Fruit fly (Drosophila melanogaster): ENCODE data around the gene ND-51.

Gene ND-51

DNA sequence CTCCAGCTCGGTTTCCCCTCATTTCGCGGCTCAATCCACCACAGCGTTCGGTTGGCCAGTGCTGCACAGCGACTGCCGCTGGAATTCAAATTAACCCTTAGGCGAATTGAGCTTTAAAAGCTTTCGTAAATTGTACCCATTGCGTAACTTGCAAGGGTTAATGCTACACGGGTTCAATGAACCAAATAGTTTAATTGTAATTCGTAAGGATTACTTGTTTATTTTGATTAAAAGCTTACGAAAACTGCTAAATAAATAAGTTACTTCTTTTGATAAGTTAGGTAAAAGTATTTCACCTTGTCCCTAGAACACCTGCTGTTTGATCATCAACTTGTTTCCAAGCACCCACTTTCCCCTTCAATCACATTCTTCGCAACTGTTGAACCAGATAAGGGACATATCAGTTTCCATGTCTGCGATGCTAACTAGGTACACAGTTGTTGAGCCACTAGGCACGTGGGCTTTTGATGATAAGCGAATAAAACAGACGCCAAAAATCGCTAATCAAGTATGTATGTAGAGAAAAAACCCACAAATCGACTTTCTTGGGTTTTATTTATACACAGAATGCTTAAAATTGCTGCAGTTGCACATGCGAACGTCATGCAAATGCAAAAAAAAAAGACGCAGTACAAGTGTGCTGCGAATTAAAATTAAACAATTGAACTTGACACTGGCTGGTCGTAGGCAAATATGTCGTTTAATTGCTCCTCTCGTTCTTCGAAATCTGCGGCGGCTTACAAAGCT lies 16.4 kb downstream of the ND-51 start, which contains the start of gene Pfas (continued):
- no peak for TF ChIP-seq Eip74EF (GFP tag; optimal IDR thresholded peaks at IDR 0.05)
- peak; percentile 22 for TF ChIP-seq nerfin-1 (tag; optimal IDR thresholded peaks at IDR 0.05)
- TF ChIP-seq sd (tag; optimal IDR thresholded peaks at IDR 0.05): peak; percentile 90
- no peak for TF ChIP-seq Awh (GFP tag; IDR thresholded peaks at IDR 0.05)
- peak; percentile 54; the same call in 1 of the 2 replicates for TF ChIP-seq NFAT (GFP tag; IDR thresholded peaks at IDR 0.05)
- no peak for TF ChIP-seq CG6813 (GFP tag; optimal IDR thresholded peaks at IDR 0.05)
- TF ChIP-seq p53 (GFP tag; optimal IDR thresholded peaks at IDR 0.05): no peak
- TF ChIP-seq CG30403 (GFP tag; optimal IDR thresholded peaks at IDR 0.05): peak; percentile 66
- peak; percentile 63 for TF ChIP-seq grau (tag; optimal IDR thresholded peaks at IDR 0.05)
- TF ChIP-seq CG4617 (GFP tag; optimal IDR thresholded peaks at IDR 0.05; ENCODE audit: borderline replicate concordance): no peak
- no peak for TF ChIP-seq wor (GFP tag; IDR thresholded peaks at IDR 0.05)
- peak; percentile 81 for TF ChIP-seq Dp (GFP tag; optimal IDR thresholded peaks at IDR 0.05)
- TF ChIP-seq CG2199 (GFP tag; IDR thresholded peaks at IDR 0.05): no peak
- TF ChIP-seq CG3995 (GFP tag; optimal IDR thresholded peaks at IDR 0.05): no peak
- TF ChIP-seq MTF-1 (GFP tag; optimal IDR thresholded peaks at IDR 0.05; ENCODE audit: borderline replicate concordance): peak; percentile 26
- no peak for TF ChIP-seq Atf3 (GFP tag; optimal IDR thresholded peaks at IDR 0.05)
- peak; percentile 6 for TF ChIP-seq CG17912 (GFP tag; optimal IDR thresholded peaks at IDR 0.05)
- no peak for TF ChIP-seq inv (GFP tag; IDR thresholded peaks at IDR 0.05; ENCODE audit: partially characterized antibody)
- 0 out of 3 replicates have a peak, but pooled peaks have one; percentile 34 for TF ChIP-seq CG11456 (GFP tag; IDR thresholded peaks at IDR 0.05)
- TF ChIP-seq CG15514 (GFP tag; optimal IDR thresholded peaks at IDR 0.05): peak; percentile 76
- TF ChIP-seq Atf6 (GFP tag; IDR thresholded peaks at IDR 0.05): peak; percentile 61
- no peak for TF ChIP-seq aop (GFP tag; IDR thresholded peaks at IDR 0.05)
- no peak for TF ChIP-seq CG5180 (GFP tag; optimal IDR thresholded peaks at IDR 0.05)
- TF ChIP-seq NfI (GFP tag; optimal IDR thresholded peaks at IDR 0.05): peak; percentile 63
- TF ChIP-seq CG1603 (tag; optimal IDR thresholded peaks at IDR 0.05): peak; percentile 58
- TF ChIP-seq Rx (GFP tag; IDR thresholded peaks at IDR 0.05): no peak
- TF ChIP-seq otp (GFP tag; IDR thresholded peaks at IDR 0.05): no peak
- no peak for TF ChIP-seq CG1024 (GFP tag; IDR thresholded peaks at IDR 0.05)
- peak; percentile 73 for TF ChIP-seq CG3281 (GFP tag; optimal IDR thresholded peaks at IDR 0.05)
- peak; percentile 27 for TF ChIP-seq HHEX (GFP tag; optimal IDR thresholded peaks at IDR 0.05)
- TF ChIP-seq Ravus (GFP tag; IDR thresholded peaks at IDR 0.05): no peak
- TF ChIP-seq phol (tag; optimal IDR thresholded peaks at IDR 0.05): peak; percentile 21
- TF ChIP-seq Dip2 (GFP tag; IDR thresholded peaks at IDR 0.05): no peak
- TF ChIP-seq gsb-n (tag; optimal IDR thresholded peaks at IDR 0.05): no peak
- peak; percentile 48 for TF ChIP-seq CG9609 (GFP tag; optimal IDR thresholded peaks at IDR 0.05)
- no peak for TF ChIP-seq CG15073 (GFP tag; optimal IDR thresholded peaks at IDR 0.05)
- peak; percentile 52 for TF ChIP-seq CG12155 (GFP tag; optimal IDR thresholded peaks at IDR 0.05)
- TF ChIP-seq mirr (GFP tag; optimal IDR thresholded peaks at IDR 0.05): peak; percentile 75
- peak; percentile 46 for TF ChIP-seq ERR (GFP tag; optimal IDR thresholded peaks at IDR 0.05)
- no peak for TF ChIP-seq HLH4C (GFP tag; IDR thresholded peaks at IDR 0.05; ENCODE audit: partially characterized antibody)
- no peak for TF ChIP-seq fd3F (GFP tag; optimal IDR thresholded peaks at IDR 0.05)
- TF ChIP-seq ken (GFP tag; IDR thresholded peaks at IDR 0.05): peak; percentile 43; the same call in 1 of the 3 replicates
- no peak for TF ChIP-seq gcm (GFP tag; optimal IDR thresholded peaks at IDR 0.05)
- TF ChIP-seq CG34376 (GFP tag; optimal IDR thresholded peaks at IDR 0.05): peak; percentile 83
- no peak for TF ChIP-seq ham (GFP tag; IDR thresholded peaks at IDR 0.05)
- peak; percentile 13 for TF ChIP-seq Hr3 (GFP tag; optimal IDR thresholded peaks at IDR 0.05)
- TF ChIP-seq CG17612 (GFP tag; IDR thresholded peaks at IDR 0.05): no peak
- TF ChIP-seq CG18599 (GFP tag; optimal IDR thresholded peaks at IDR 0.05): no peak
- TF ChIP-seq unpg (GFP tag; optimal IDR thresholded peaks at IDR 0.05): peak; percentile 40
